Fruit fly (Drosophila melanogaster) whole organism, pupa: ENCODE measurements around the gene CG9215.

ENCODE experiments used
- CG10348 ChIP-seq: fragments of 200-800 bp; sonication (Bioruptor generic); IDR thresholded peaks from 2 replicates; pipeline ENCODE4 v1.3.6; 2022; ENCODE audit warnings: missing biosample characterization, missing genetic modification characterization
- CG12605 ChIP-seq: fragments of 200-800 bp; sonication (Bioruptor generic); IDR thresholded peaks from 2 replicates; pipeline ENCODE4 v1.3.6; 2022; ENCODE audit warnings: missing biosample characterization, missing genetic modification characterization
- CG13204 ChIP-seq: fragments of 200-800 bp; sonication (Bioruptor generic); optimal IDR thresholded peaks from 2 replicates; lab custom pipeline; 2018; ENCODE audit warnings: missing biosample characterization, mild to moderate bottlenecking, missing genetic modification characterization, moderate library complexity
- CG14655 ChIP-seq: fragments of 200-800 bp; sonication (Bioruptor generic); optimal IDR thresholded peaks from 3 replicates; lab custom pipeline; 2017; ENCODE audit warnings: mild to moderate bottlenecking, missing biosample characterization, missing genetic modification reagents, missing genetic modification characterization
- CG8301 ChIP-seq: fragments of 200-800 bp; sonication (Bioruptor generic); optimal IDR thresholded peaks from 2 replicates; lab custom pipeline; 2018; ENCODE audit warnings: missing biosample characterization, mild to moderate bottlenecking, missing genetic modification characterization

DNA sequence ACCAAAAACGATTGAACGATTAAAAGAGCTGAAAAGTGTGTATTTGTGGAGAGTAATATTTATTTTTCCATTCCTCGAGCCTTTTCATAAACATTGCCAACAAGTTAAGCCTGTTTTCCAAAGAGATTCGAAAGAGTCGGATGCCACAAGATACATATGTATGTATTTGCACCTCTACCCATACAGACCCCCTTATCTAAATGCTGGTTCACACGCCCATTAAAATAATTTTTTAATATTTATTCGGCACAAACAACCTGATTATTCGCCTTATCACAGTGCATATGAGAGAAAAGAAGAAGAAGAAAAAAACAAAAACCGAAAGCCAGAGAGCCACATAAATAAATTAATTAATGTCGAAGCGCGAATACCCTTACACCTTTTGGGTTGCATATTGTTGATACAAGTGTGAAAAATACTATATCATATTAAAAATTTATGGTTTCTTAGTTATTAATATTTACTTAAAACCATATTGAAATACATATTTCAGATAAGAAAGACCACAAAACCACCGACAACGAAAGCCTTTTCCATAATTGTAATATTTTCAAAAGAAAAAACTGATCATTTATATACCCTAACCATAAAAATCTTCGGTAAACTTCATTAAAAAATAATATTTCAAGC, 14.2 kb downstream of the CG9215 start:
- TF ChIP-seq CG12605 (GFP tag; lab: Robert Waterston, UW) (no peak), CG8301 (no peak), CG14655 (GFP tag; lab: Kevin White, UChicago) (no peak), CG13204 (GFP tag; lab: Kevin White, UChicago) (no peak), CG10348 (GFP tag; lab: Robert Waterston, UW) (no peak)
